Fruit fly (Drosophila melanogaster) whole organism, embryonic: ENCODE data around the gene nanos.

ENCODE experiments used
- Adf1 ChIP-seq: fragments of 200-800 bp; sonication (Bioruptor generic); IDR thresholded peaks from 2 replicates; pipeline ENCODE4 v1.3.6; 2022; ENCODE audit warnings: missing biosample characterization, missing genetic modification characterization
- Atf6 ChIP-seq: fragments of 200-800 bp; sonication (Bioruptor generic); IDR thresholded peaks from 2 replicates; pipeline ENCODE4 v1.3.6; 2022; ENCODE audit warnings: missing biosample characterization, missing genetic modification characterization
- B-H1 ChIP-seq: fragments of 200-800 bp; sonication (Bioruptor generic); IDR thresholded peaks from 3 replicates; pipeline ENCODE4 v1.3.6; 2022; ENCODE audit warnings: missing biosample characterization, missing genetic modification characterization
- BEAF-32 ChIP-seq: fragments of 200-800 bp; sonication (Bioruptor generic); optimal IDR thresholded peaks from 3 replicates; lab custom pipeline; 2017; ENCODE audit warnings: missing biosample characterization, missing genetic modification characterization, mild to moderate bottlenecking, moderate library complexity, missing genetic modification reagents
- C15 ChIP-seq: fragments of 200-800 bp; sonication (Bioruptor generic); IDR thresholded peaks from 3 replicates; pipeline ENCODE4 v1.3.6; 2022; ENCODE audit warnings: missing biosample characterization, missing genetic modification characterization
- CG12659 ChIP-seq: fragments of 200-800 bp; sonication (Bioruptor generic); optimal IDR thresholded peaks from 3 replicates; lab custom pipeline; 2017; ENCODE audit warnings: mild to moderate bottlenecking, missing biosample characterization, missing genetic modification reagents, missing genetic modification characterization
- CG12769 ChIP-seq: fragments of 200-800 bp; sonication (Bioruptor generic); optimal IDR thresholded peaks from 2 replicates; lab custom pipeline; 2019; ENCODE audit warnings: missing biosample characterization, mild to moderate bottlenecking, missing genetic modification characterization, moderate library complexity
- CG14014 ChIP-seq: fragments of 200-800 bp; sonication (Bioruptor generic); IDR thresholded peaks from 2 replicates; pipeline ENCODE4 v1.3.6; 2022; ENCODE audit warnings: missing biosample characterization, missing genetic modification characterization
- CG15269 ChIP-seq: fragments of 200-800 bp; sonication (Bioruptor generic); optimal IDR thresholded peaks from 2 replicates; lab custom pipeline; 2018; ENCODE audit warnings: missing biosample characterization, mild to moderate bottlenecking, missing genetic modification characterization, moderate library complexity
- CG15601 ChIP-seq: fragments of 200-800 bp; sonication (Bioruptor generic); optimal IDR thresholded peaks from 3 replicates; lab custom pipeline; 2019; ENCODE audit warnings: missing biosample characterization, mild to moderate bottlenecking, missing genetic modification characterization, moderate library complexity
- CG18599 ChIP-seq: fragments of 200-800 bp; sonication (Bioruptor generic); optimal IDR thresholded peaks from 3 replicates; lab custom pipeline; 2017; ENCODE audit warnings: missing biosample characterization, missing genetic modification characterization, mild to moderate bottlenecking, moderate library complexity, missing genetic modification reagents
- CG2116 ChIP-seq: fragments of 200-800 bp; sonication (Bioruptor generic); optimal IDR thresholded peaks from 3 replicates; lab custom pipeline; 2018; ENCODE audit warnings: missing biosample characterization, mild to moderate bottlenecking, missing genetic modification characterization
- CG30431 ChIP-seq: fragments of 200-800 bp; sonication (Bioruptor generic); optimal IDR thresholded peaks from 2 replicates; lab custom pipeline; 2017; ENCODE audit warnings: missing biosample characterization, missing genetic modification characterization
- CG3281 ChIP-seq: fragments of 200-800 bp; sonication (Bioruptor generic); optimal IDR thresholded peaks from 3 replicates; lab custom pipeline; 2017; ENCODE audit warnings: missing biosample characterization, mild to moderate bottlenecking, missing genetic modification characterization
- CG3407 ChIP-seq: fragments of 200-800 bp; sonication (Bioruptor generic); optimal IDR thresholded peaks from 2 replicates; lab custom pipeline; 2018; ENCODE audit warnings: missing biosample characterization, mild to moderate bottlenecking, missing genetic modification characterization
- CG42726 ChIP-seq: fragments of 200-800 bp; sonication (Bioruptor generic); IDR thresholded peaks from 2 replicates; pipeline ENCODE4 v1.3.6; 2022; ENCODE audit warnings: missing biosample characterization, missing genetic modification characterization; ENCODE audit not compliant: partially characterized antibody
- CG4282 ChIP-seq: fragments of 200-800 bp; sonication (Bioruptor generic); optimal IDR thresholded peaks from 2 replicates; lab custom pipeline; 2016; ENCODE audit warnings: missing biosample characterization, missing genetic modification characterization
- CG4730 ChIP-seq: fragments of 200-800 bp; sonication (Bioruptor generic); IDR thresholded peaks from 2 replicates; pipeline ENCODE4 v1.3.6; 2022; ENCODE audit warnings: missing biosample characterization, missing genetic modification characterization
- CG7271 ChIP-seq: fragments of 200-800 bp; sonication (Bioruptor generic); optimal IDR thresholded peaks from 2 replicates; lab custom pipeline; 2018; ENCODE audit warnings: missing biosample characterization, mild to moderate bottlenecking, missing genetic modification characterization, moderate library complexity
- CG7556 ChIP-seq: fragments of 200-800 bp; sonication (Bioruptor generic); optimal IDR thresholded peaks from 2 replicates; lab custom pipeline; 2017; ENCODE audit warnings: missing biosample characterization, mild to moderate bottlenecking, missing genetic modification characterization
- CG7745 ChIP-seq: fragments of 200-800 bp; sonication (Bioruptor generic); optimal IDR thresholded peaks from 2 replicates; lab custom pipeline; 2018; ENCODE audit warnings: missing biosample characterization, mild to moderate bottlenecking, missing genetic modification characterization, moderate library complexity
- CG7786 ChIP-seq: fragments of 200-800 bp; sonication (Bioruptor generic); optimal IDR thresholded peaks from 2 replicates; lab custom pipeline; 2016; ENCODE audit warnings: missing biosample characterization, missing genetic modification characterization
- CG8089 ChIP-seq: fragments of 200-800 bp; sonication (Bioruptor generic); optimal IDR thresholded peaks from 3 replicates; lab custom pipeline; 2016; ENCODE audit warnings: missing biosample characterization, missing genetic modification characterization
- CG8765 ChIP-seq: fragments of 200-800 bp; sonication (Bioruptor generic); IDR thresholded peaks from 2 replicates; pipeline ENCODE4 v1.3.6; 2022; ENCODE audit warnings: missing biosample characterization, missing genetic modification characterization
- CG9215 ChIP-seq: fragments of 200-800 bp; sonication (Bioruptor generic); IDR thresholded peaks from 2 replicates; pipeline ENCODE4 v1.3.6; 2022; ENCODE audit warnings: missing biosample characterization, missing genetic modification characterization
- Dek ChIP-seq: fragments of 200-800 bp; sonication (Bioruptor generic); optimal IDR thresholded peaks from 3 replicates; lab custom pipeline; 2019; ENCODE audit warnings: missing biosample characterization, mild to moderate bottlenecking, missing genetic modification characterization, moderate library complexity
- Drgx ChIP-seq: fragments of 200-800 bp; sonication (Bioruptor generic); IDR thresholded peaks from 2 replicates; pipeline ENCODE4 v1.3.6; 2022; ENCODE audit warnings: missing biosample characterization, missing genetic modification characterization
- HLH54F ChIP-seq: fragments of 200-800 bp; sonication (Bioruptor generic); optimal IDR thresholded peaks from 3 replicates; lab custom pipeline; 2016; ENCODE audit warnings: missing biosample characterization, missing genetic modification characterization
- Hmx ChIP-seq: fragments of 200-800 bp; sonication (Bioruptor generic); optimal IDR thresholded peaks from 2 replicates; lab custom pipeline; 2016; ENCODE audit warnings: missing biosample characterization, missing genetic modification characterization
- Hr39 ChIP-seq: fragments of >200 bp; optimal IDR thresholded peaks from 2 replicates; lab custom pipeline; 2017
- MBD-R2 ChIP-seq: fragments of 200-800 bp; sonication (Bioruptor generic); IDR thresholded peaks from 2 replicates; pipeline ENCODE4 v1.3.6; 2022; ENCODE audit warnings: missing biosample characterization, missing genetic modification characterization
- MTF-1 ChIP-seq: fragments of 200-800 bp; sonication (Bioruptor generic); optimal IDR thresholded peaks from 2 replicates; lab custom pipeline; 2018; ENCODE audit warnings: missing biosample characterization, mild to moderate bottlenecking, missing genetic modification characterization, borderline replicate concordance
- Rx ChIP-seq: fragments of 200-800 bp; sonication (Bioruptor generic); IDR thresholded peaks from 2 replicates; pipeline ENCODE4 v1.3.6; 2022; ENCODE audit warnings: missing biosample characterization, missing genetic modification characterization
- Xbp1 ChIP-seq: fragments of 200-800 bp; sonication (Bioruptor generic); optimal IDR thresholded peaks from 3 replicates; lab custom pipeline; 2016; ENCODE audit warnings: missing biosample characterization, mild to moderate bottlenecking, missing genetic modification characterization
- YL-1 ChIP-seq: fragments of 200-800 bp; sonication (Bioruptor generic); optimal IDR thresholded peaks from 3 replicates; lab custom pipeline; 2017; ENCODE audit warnings: missing biosample characterization, mild to moderate bottlenecking, missing genetic modification characterization
- aop ChIP-seq: fragments of 200-800 bp; sonication (Bioruptor generic); IDR thresholded peaks from 2 replicates; pipeline ENCODE4 v1.3.6; 2022; ENCODE audit warnings: missing biosample characterization, missing genetic modification characterization
- btn ChIP-seq: fragments of 200-800 bp; sonication (Bioruptor generic); optimal IDR thresholded peaks from 2 replicates; lab custom pipeline; 2016; ENCODE audit warnings: missing biosample characterization, missing genetic modification characterization
- da ChIP-seq: fragments of 200-800 bp; sonication (Bioruptor generic); optimal IDR thresholded peaks from 2 replicates; lab custom pipeline; 2016; ENCODE audit warnings: missing biosample characterization, missing genetic modification characterization
- disco-r ChIP-seq: fragments of 200-800 bp; sonication (Bioruptor generic); optimal IDR thresholded peaks from 2 replicates; lab custom pipeline; 2016; ENCODE audit warnings: missing biosample characterization, missing genetic modification characterization
- dmrt11E ChIP-seq: fragments of 200-800 bp; sonication (Bioruptor generic); optimal IDR thresholded peaks from 3 replicates; lab custom pipeline; 2018; ENCODE audit warnings: missing biosample characterization, mild to moderate bottlenecking, missing genetic modification characterization, moderate library complexity
- emc ChIP-seq: fragments of 200-800 bp; sonication (Bioruptor generic); optimal IDR thresholded peaks from 2 replicates; lab custom pipeline; 2016; ENCODE audit warnings: missing biosample characterization, missing genetic modification characterization
- en ChIP-seq: fragments of 200-800 bp; sonication (Bioruptor generic); optimal IDR thresholded peaks from 2 replicates; lab custom pipeline; 2016; ENCODE audit warnings: missing biosample characterization, missing genetic modification characterization
- eyg ChIP-seq: fragments of 200-800 bp; sonication (Bioruptor generic); optimal IDR thresholded peaks from 3 replicates; lab custom pipeline; 2016; ENCODE audit warnings: missing biosample characterization, missing genetic modification characterization
- fd102C ChIP-seq: fragments of 200-800 bp; sonication (Bioruptor generic); optimal IDR thresholded peaks from 2 replicates; lab custom pipeline; 2018; ENCODE audit warnings: missing biosample characterization, mild to moderate bottlenecking, missing genetic modification characterization, moderate library complexity
- gce ChIP-seq: fragments of 200-800 bp; sonication (Bioruptor generic); IDR thresholded peaks from 3 replicates; pipeline ENCODE4 v1.3.6; 2022; ENCODE audit warnings: missing biosample characterization, missing genetic modification characterization
- gfzf ChIP-seq: fragments of 200-800 bp; sonication (Bioruptor generic); optimal IDR thresholded peaks from 2 replicates; lab custom pipeline; 2016; ENCODE audit warnings: missing biosample characterization, mild to moderate bottlenecking, missing genetic modification characterization, moderate library complexity
- ken ChIP-seq: fragments of 200-800 bp; sonication (Bioruptor generic); IDR thresholded peaks from 3 replicates; pipeline ENCODE4 v1.3.6; 2022; ENCODE audit warnings: missing biosample characterization, missing genetic modification characterization
- knrl ChIP-seq: fragments of 200-800 bp; sonication (Bioruptor generic); IDR thresholded peaks from 3 replicates; pipeline ENCODE4 v1.3.6; 2022; ENCODE audit warnings: missing biosample characterization, missing genetic modification characterization; ENCODE audit not compliant: partially characterized antibody
- nau ChIP-seq: fragments of 200-800 bp; sonication (Bioruptor generic); optimal IDR thresholded peaks from 3 replicates; lab custom pipeline; 2017; ENCODE audit warnings: missing biosample characterization, mild to moderate bottlenecking, missing genetic modification characterization, missing genetic modification reagents
- nom ChIP-seq: fragments of 200-800 bp; sonication (Bioruptor generic); optimal IDR thresholded peaks from 2 replicates; lab custom pipeline; 2017; ENCODE audit warnings: missing biosample characterization, missing genetic modification characterization, mild to moderate bottlenecking, moderate library complexity, missing genetic modification reagents
- sd ChIP-seq: fragments of 200-800 bp; sonication (Bioruptor generic); optimal IDR thresholded peaks from 3 replicates; lab custom pipeline; 2018; ENCODE audit warnings: missing biosample characterization, mild to moderate bottlenecking, missing genetic modification characterization, moderate library complexity
- sima ChIP-seq: fragments of 200-800 bp; sonication (Bioruptor generic); optimal IDR thresholded peaks from 2 replicates; lab custom pipeline; 2016; ENCODE audit warnings: missing biosample characterization, missing genetic modification characterization
- wek ChIP-seq: fragments of 200-800 bp; sonication (Bioruptor generic); optimal IDR thresholded peaks from 3 replicates; lab custom pipeline; 2018; ENCODE audit warnings: missing biosample characterization, mild to moderate bottlenecking, missing genetic modification characterization, moderate library complexity

Gene nanos

dm6 chr3R:19111159-19111558 is 45.9 kb upstream of the nanos start (continued):
- TF ChIP-seq BEAF-32 (no peak), en (GFP tag; lab: Kevin White, UChicago) (no peak), CG7745 (tag; lab: Kevin White, UChicago) (no peak), emc (GFP tag; lab: Kevin White, UChicago) (no peak), Hmx (no peak), gfzf (GFP tag; lab: Kevin White, UChicago) (no peak), CG4282 (GFP tag; lab: Kevin White, UChicago) (no peak), CG2116 (no peak), Adf1 (GFP tag; lab: Robert Waterston, UW) (no peak), CG18599 (GFP tag; lab: Kevin White, UChicago) (no peak), CG9215 (GFP tag; lab: Robert Waterston, UW) (no peak), Drgx (GFP tag; lab: Robert Waterston, UW) (no peak), nau (no peak), da (GFP tag; lab: Kevin White, UChicago) (no peak), CG7556 (GFP tag; lab: Kevin White, UChicago) (no peak), YL-1 (no peak), aop (GFP tag; lab: Robert Waterston, UW) (no peak), C15 (no peak), Hr39 (lab: Kevin White, UChicago) (peak; percentile 38), B-H1 (no peak), knrl (no peak), Rx (GFP tag; lab: Robert Waterston, UW) (no peak), fd102C (GFP tag; lab: Kevin White, UChicago) (no peak), disco-r (GFP tag; lab: Kevin White, UChicago) (no peak), CG7786 (no peak), CG8765 (GFP tag; lab: Robert Waterston, UW) (no peak), ken (GFP tag; lab: Robert Waterston, UW) (no peak), sima (GFP tag; lab: Kevin White, UChicago) (no peak), CG3407 (GFP tag; lab: Kevin White, UChicago) (no peak), CG4730 (GFP tag; lab: Robert Waterston, UW) (no peak), eyg (no peak), wek (no peak), CG12769 (peak; percentile 79), CG3281 (no peak), CG15601 (tag; lab: Kevin White, UChicago) (no peak), Xbp1 (no peak), sd (peak; percentile 63)

- TF ChIP-seq btn (GFP tag; lab: Kevin White, UChicago) = no peak
- TF ChIP-seq nom (GFP tag; lab: Kevin White, UChicago) = peak; percentile 4
- TF ChIP-seq, all 482 proteins: peak for 1
Measured at dm6 chr3R:19112372-19112771, 44.7 kb upstream of the nanos start.

- TF ChIP-seq MBD-R2 (GFP tag; lab: Robert Waterston, UW) = no peak
- no peak for TF ChIP-seq CG12659 (GFP tag; lab: Kevin White, UChicago)
- TF ChIP-seq MTF-1 (GFP tag; lab: Kevin White, UChicago) = no peak
- no peak for TF ChIP-seq CG8089 (GFP tag; lab: Kevin White, UChicago)
- peak; percentile 34 for TF ChIP-seq dmrt11E (tag; lab: Kevin White, UChicago)
- TF ChIP-seq CG15269 (tag; lab: Kevin White, UChicago) = peak; percentile 19
- no peak for TF ChIP-seq CG7271 (tag; lab: Kevin White, UChicago)
- no peak for TF ChIP-seq Dek (tag; lab: Kevin White, UChicago)
- no peak for TF ChIP-seq CG4730 (GFP tag; lab: Robert Waterston, UW)
- no peak for TF ChIP-seq gce (GFP tag; lab: Robert Waterston, UW)
- peak; percentile 39 for TF ChIP-seq CG30431 (GFP tag; lab: Kevin White, UChicago)
- no peak for TF ChIP-seq CG14014 (GFP tag; lab: Robert Waterston, UW)
- TF ChIP-seq CG42726 = no peak
- no peak for TF ChIP-seq HLH54F
- TF ChIP-seq Atf6 = no peak
Measured at dm6 chr3R:19113836-19114235, 43.2 kb upstream of the nanos start.
